Fruit fly (Drosophila melanogaster) whole organism, wandering third instar larva: ENCODE data around the gene Ostgamma.

ENCODE experiments used
- Abd-B ChIP-seq: fragments of >200 bp; optimal IDR thresholded peaks from 2 replicates; lab custom pipeline; 2017; ENCODE audit warnings: missing biosample characterization, missing genetic modification characterization
- CG9705 ChIP-seq: fragments of 200-800 bp; sonication (Bioruptor generic); optimal IDR thresholded peaks from 2 replicates; lab custom pipeline; 2018; ENCODE audit warnings: missing biosample characterization, mild to moderate bottlenecking, missing genetic modification characterization
- CrebA ChIP-seq: fragments of 200-800 bp; sonication (Bioruptor generic); optimal IDR thresholded peaks from 2 replicates; lab custom pipeline; 2016; ENCODE audit warnings: missing biosample characterization, mild to moderate bottlenecking, missing genetic modification characterization, borderline replicate concordance
- Dif ChIP-seq: fragments of 200-275, 200-300 bp; sonication (Bioruptor generic); optimal IDR thresholded peaks from 2 replicates; lab custom pipeline; 2018; ENCODE audit warnings: missing biosample characterization, missing genetic modification characterization; ENCODE audit not compliant: partially characterized antibody
- GATAd ChIP-seq: sonication (Bioruptor generic); optimal IDR thresholded peaks from 2 replicates; lab custom pipeline; 2016; ENCODE audit warnings: missing biosample characterization, missing genetic modification characterization
- Hnf4 ChIP-seq: fragments of 200-800 bp; sonication (Bioruptor generic); optimal IDR thresholded peaks from 2 replicates; lab custom pipeline; 2016; ENCODE audit warnings: missing biosample characterization, mild to moderate bottlenecking, missing genetic modification characterization
- Hr78 ChIP-seq: fragments of >200 bp; optimal IDR thresholded peaks from 2 replicates; lab custom pipeline; 2017; ENCODE audit warnings: missing biosample characterization, missing genetic modification characterization
- Hr83 ChIP-seq: fragments of 200-300 bp; sonication (Bioruptor generic); optimal IDR thresholded peaks from 2 replicates; lab custom pipeline; 2016; ENCODE audit warnings: missing biosample characterization, mild to moderate bottlenecking, missing genetic modification characterization, moderate library complexity; ENCODE audit not compliant: poor library complexity, severe bottlenecking
- Jra ChIP-seq: sonication (Bioruptor generic); optimal IDR thresholded peaks from 2 replicates; lab custom pipeline; 2016; ENCODE audit warnings: missing biosample characterization, missing genetic modification characterization
- Mio ChIP-seq: sonication (Bioruptor generic); optimal IDR thresholded peaks from 2 replicates; lab custom pipeline; 2016; ENCODE audit warnings: missing biosample characterization, missing genetic modification characterization
- Myc ChIP-seq: fragments of >200 bp; optimal IDR thresholded peaks from 2 replicates; lab custom pipeline; 2017
- N ChIP-seq: fragments of >200 bp; optimal IDR thresholded peaks from 2 replicates; lab custom pipeline; 2018; ENCODE audit warnings: missing biosample characterization, missing external identifiers, missing genetic modification characterization
- OdsH ChIP-seq: fragments of 200-800 bp; sonication (Bioruptor generic); optimal IDR thresholded peaks from 2 replicates; lab custom pipeline; 2016; ENCODE audit warnings: missing biosample characterization, mild to moderate bottlenecking, missing genetic modification characterization
- Rel ChIP-seq, 2 experiments: fragments of 200-800 bp; sonication (Bioruptor generic) in 1 of 2; optimal IDR thresholded peaks; 2 replicates in 1 of 2; 3 replicates in 1 of 2; lab custom pipeline; 2016 to 2019; ENCODE audit warnings: mild to moderate bottlenecking in 2 of 2, missing biosample characterization in 2 of 2, missing genetic modification characterization in 2 of 2, moderate library complexity in 1 of 2
- Sp1 ChIP-seq: fragments of 200-800 bp; sonication (Bioruptor generic); optimal IDR thresholded peaks from 3 replicates; lab custom pipeline; 2019; ENCODE audit warnings: missing biosample characterization, mild to moderate bottlenecking, missing genetic modification characterization, moderate library complexity
- Vsx2 ChIP-seq: fragments of 200-300, 225-300 bp; sonication (Bioruptor generic); optimal IDR thresholded peaks from 2 replicates; lab custom pipeline; 2018; ENCODE audit warnings: missing biosample characterization, missing genetic modification characterization; ENCODE audit not compliant: partially characterized antibody
- br ChIP-seq: fragments of 200-800 bp; sonication (Bioruptor generic); optimal IDR thresholded peaks from 2 replicates; lab custom pipeline; 2016; ENCODE audit warnings: missing biosample characterization, missing genetic modification characterization
- brk ChIP-seq: fragments of 200-800 bp; sonication (Bioruptor generic); optimal IDR thresholded peaks from 2 replicates; lab custom pipeline; 2016; ENCODE audit warnings: missing biosample characterization, mild to moderate bottlenecking, missing genetic modification characterization
- dl ChIP-seq, 2 experiments: fragments of 175-275, 200-275 bp in 1 of 2; fragments of 200-275 bp in 1 of 2; sonication (Bioruptor generic); optimal IDR thresholded peaks; lab custom pipeline; 2018; ENCODE audit warnings: mild to moderate bottlenecking in 2 of 2, missing biosample characterization in 2 of 2, missing genetic modification characterization in 2 of 2, moderate library complexity in 2 of 2; ENCODE audit not compliant: partially characterized antibody in 2 of 2, insufficient read depth in 1 of 2
- dmrt93B ChIP-seq: fragments of 200-800 bp; sonication (Bioruptor generic); optimal IDR thresholded peaks from 2 replicates; lab custom pipeline; 2018; ENCODE audit warnings: missing biosample characterization, mild to moderate bottlenecking, missing genetic modification characterization
- dsf ChIP-seq: sonication (Bioruptor generic); optimal IDR thresholded peaks from 2 replicates; lab custom pipeline; 2016; ENCODE audit warnings: missing biosample characterization, missing genetic modification characterization, borderline replicate concordance
- ey ChIP-seq: fragments of 200-800 bp; sonication (Bioruptor generic); optimal IDR thresholded peaks from 2 replicates; lab custom pipeline; 2016; ENCODE audit warnings: missing biosample characterization, missing genetic modification characterization
- foxo ChIP-seq, 2 experiments: fragments of 200-800 bp; sonication (Bioruptor generic); optimal IDR thresholded peaks; 2 replicates in 1 of 2; 3 replicates in 1 of 2; lab custom pipeline; 2016 to 2017; ENCODE audit warnings: missing biosample characterization in 2 of 2, missing genetic modification characterization in 2 of 2
- fru ChIP-seq: fragments of 200-800 bp; sonication (Bioruptor generic); optimal IDR thresholded peaks from 3 replicates; lab custom pipeline; 2016; ENCODE audit warnings: missing biosample characterization, mild to moderate bottlenecking, missing genetic modification characterization
- h ChIP-seq: fragments of 200-800 bp; sonication (Bioruptor generic); optimal IDR thresholded peaks from 3 replicates; lab custom pipeline; 2016; ENCODE audit warnings: missing biosample characterization, mild to moderate bottlenecking, missing genetic modification characterization
- jim ChIP-seq: fragments of 175-275, 200-325 bp; sonication (Bioruptor generic); optimal IDR thresholded peaks from 2 replicates; lab custom pipeline; 2016; ENCODE audit warnings: missing biosample characterization, mild to moderate bottlenecking, missing genetic modification characterization
- lola ChIP-seq: fragments of >200 bp; optimal IDR thresholded peaks from 2 replicates; lab custom pipeline; 2017; ENCODE audit warnings: missing biosample characterization, missing genetic modification characterization
- pan ChIP-seq: fragments of >200 bp; optimal IDR thresholded peaks from 2 replicates; lab custom pipeline; 2017
- psq ChIP-seq: fragments of 200-800 bp; sonication (Bioruptor generic); optimal IDR thresholded peaks from 3 replicates; lab custom pipeline; 2017; ENCODE audit warnings: missing biosample characterization, mild to moderate bottlenecking, missing genetic modification characterization, moderate library complexity
- rgr ChIP-seq: fragments of 200-800 bp; sonication (Bioruptor generic); optimal IDR thresholded peaks from 3 replicates; lab custom pipeline; 2016; ENCODE audit warnings: missing biosample characterization, mild to moderate bottlenecking, missing genetic modification characterization
- sage ChIP-seq: fragments of 200-800 bp; sonication (Bioruptor generic); optimal IDR thresholded peaks from 2 replicates; lab custom pipeline; 2016; ENCODE audit warnings: missing biosample characterization, mild to moderate bottlenecking, missing genetic modification characterization
- sv ChIP-seq: fragments of 200-800 bp; sonication (Bioruptor generic); optimal IDR thresholded peaks from 3 replicates; lab custom pipeline; 2016; ENCODE audit warnings: missing biosample characterization, missing genetic modification characterization
- tai ChIP-seq: sonication (Bioruptor generic); optimal IDR thresholded peaks from 2 replicates; lab custom pipeline; 2016; ENCODE audit warnings: missing biosample characterization, missing genetic modification characterization
- usp ChIP-seq: fragments of >200 bp; optimal IDR thresholded peaks from 2 replicates; lab custom pipeline; 2017; ENCODE audit warnings: missing biosample characterization, missing genetic modification characterization
- woc ChIP-seq: sonication (Bioruptor generic); optimal IDR thresholded peaks from 2 replicates; lab custom pipeline; 2016; ENCODE audit warnings: missing biosample characterization, mild to moderate bottlenecking, missing genetic modification characterization

Gene Ostgamma

DNA sequence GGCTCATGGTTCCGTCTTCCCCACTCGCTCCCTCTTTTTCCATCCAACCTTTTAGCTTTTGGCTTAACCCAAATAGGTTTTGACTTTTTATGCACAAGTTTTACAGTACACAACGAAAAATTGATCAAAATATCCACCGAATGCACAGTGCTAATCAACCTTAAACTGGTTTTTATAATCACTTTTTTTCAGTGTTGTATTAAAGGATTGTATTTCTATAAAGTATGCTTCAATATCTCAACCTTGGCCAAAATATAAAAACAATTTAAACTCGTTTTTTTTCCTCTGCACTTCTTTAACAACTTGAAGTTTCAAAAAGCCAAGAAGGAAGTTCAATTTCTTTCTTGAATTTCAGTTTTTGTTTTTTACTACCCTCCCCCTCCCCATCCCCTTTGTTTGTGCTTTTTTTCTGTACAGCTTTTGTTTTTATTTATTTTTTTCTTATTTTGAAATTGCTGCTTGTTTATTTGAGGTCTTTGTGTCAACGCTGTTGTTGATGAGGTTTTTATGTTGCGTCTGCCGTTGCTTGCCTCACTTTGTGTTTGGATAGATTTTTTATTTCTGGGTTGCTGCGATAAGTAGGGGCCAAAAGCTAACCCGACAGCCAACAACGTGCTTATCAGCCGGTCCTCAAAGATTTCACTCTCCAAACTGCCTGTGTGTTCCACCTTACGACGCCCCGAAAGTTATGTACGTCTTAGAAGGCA lies 22.9 kb downstream of the Ostgamma start:
- no peak for TF ChIP-seq Vsx2 (GFP tag; lab: Kevin White, UChicago)
- TF ChIP-seq woc (GFP tag; lab: Kevin White, UChicago) = no peak
- no peak for TF ChIP-seq lola (GFP tag; lab: Kevin White, UChicago)
- peak; percentile 7 for TF ChIP-seq h (GFP tag; lab: Kevin White, UChicago)
- TF ChIP-seq dl (GFP tag; optimal IDR thresholded peaks at IDR 0.05; lab: Kevin White, UChicago; ENCODE audit: insufficient read depth in 1 of 2, partially characterized antibody in 2 of 2) = no peak
- no peak for TF ChIP-seq brk (GFP tag; lab: Kevin White, UChicago)
- no peak for TF ChIP-seq OdsH (GFP tag; lab: Kevin White, UChicago)
- TF ChIP-seq fru (GFP tag; lab: Kevin White, UChicago) = no peak
- peak in 1 of 2 experiments; percentile 3 for TF ChIP-seq foxo (GFP tag; optimal IDR thresholded peaks at IDR 0.05; lab: Kevin White, UChicago)
- no peak for TF ChIP-seq dsf (GFP tag; lab: Kevin White, UChicago)
- no peak for TF ChIP-seq pan (lab: Kevin White, UChicago)
- no peak for TF ChIP-seq br (GFP tag; lab: Kevin White, UChicago)
- no peak for TF ChIP-seq GATAd (GFP tag; lab: Kevin White, UChicago)
- no peak for TF ChIP-seq Rel (GFP tag; optimal IDR thresholded peaks at IDR 0.05; lab: Kevin White, UChicago)
- TF ChIP-seq Rel (tag; optimal IDR thresholded peaks at IDR 0.05; lab: Kevin White, UChicago) = no peak
- no peak for TF ChIP-seq dmrt93B (GFP tag; lab: Kevin White, UChicago)
- no peak for TF ChIP-seq Hr83 (GFP tag; lab: Kevin White, UChicago)

dm6 chr2L:8281872-8282271 lies 26.1 kb downstream of the Ostgamma start:
- no peak for TF ChIP-seq Hnf4 (GFP tag; lab: Kevin White, UChicago)
- TF ChIP-seq dl (GFP tag; optimal IDR thresholded peaks at IDR 0.05; lab: Kevin White, UChicago; ENCODE audit: insufficient read depth in 1 of 2, partially characterized antibody in 2 of 2) = no peak
- no peak for TF ChIP-seq dmrt93B (GFP tag; lab: Kevin White, UChicago)
- TF ChIP-seq N (GFP tag; lab: Kevin White, UChicago) = no peak
- TF ChIP-seq Mio (GFP tag; lab: Kevin White, UChicago) = no peak
- TF ChIP-seq, all 38 proteins: peak for 0

dm6 chr2L:8280225-8280624 lies 27.8 kb downstream of the Ostgamma start:
- no peak for TF ChIP-seq OdsH (GFP tag; lab: Kevin White, UChicago)
- TF ChIP-seq Dif (GFP tag; lab: Kevin White, UChicago) = peak; percentile 57
- no peak for TF ChIP-seq CG9705 (GFP tag; lab: Kevin White, UChicago)
- peak; percentile 50 for TF ChIP-seq Vsx2 (GFP tag; lab: Kevin White, UChicago)
- peak; percentile 23 for TF ChIP-seq CrebA (GFP tag; lab: Kevin White, UChicago)

- TF ChIP-seq N (GFP tag; lab: Kevin White, UChicago) = no peak
- peak; percentile 95 for TF ChIP-seq brk (GFP tag; lab: Kevin White, UChicago)
- TF ChIP-seq Abd-B (GFP tag; lab: Kevin White, UChicago) = no peak
- no peak for TF ChIP-seq lola (GFP tag; lab: Kevin White, UChicago)
- TF ChIP-seq fru (GFP tag; lab: Kevin White, UChicago) = peak; percentile 97
- TF ChIP-seq Vsx2 (GFP tag; lab: Kevin White, UChicago) = peak; percentile 68
- TF ChIP-seq sage (GFP tag; lab: Kevin White, UChicago) = peak; percentile 95
- TF ChIP-seq h (GFP tag; lab: Kevin White, UChicago) = peak; percentile 98
- TF ChIP-seq usp (GFP tag; lab: Kevin White, UChicago) = no peak
- TF ChIP-seq CrebA (GFP tag; lab: Kevin White, UChicago) = peak; percentile 70
- peak; percentile 97 for TF ChIP-seq rgr (GFP tag; lab: Kevin White, UChicago)
- TF ChIP-seq dsf (GFP tag; lab: Kevin White, UChicago) = peak; percentile 75
- peak; percentile 93 for TF ChIP-seq Rel (GFP tag; optimal IDR thresholded peaks at IDR 0.05; lab: Kevin White, UChicago)
- peak; percentile 71 for TF ChIP-seq Rel (tag; optimal IDR thresholded peaks at IDR 0.05; lab: Kevin White, UChicago)
- no peak for TF ChIP-seq jim (GFP tag; lab: Kevin White, UChicago)
- TF ChIP-seq Mio (GFP tag; lab: Kevin White, UChicago) = peak; percentile 64
- TF ChIP-seq ey (GFP tag; lab: Kevin White, UChicago) = peak; percentile 97
- TF ChIP-seq psq (GFP tag; lab: Kevin White, UChicago) = peak; percentile 95
- peak; percentile 96 for TF ChIP-seq Sp1
- TF ChIP-seq Hr78 (GFP tag; lab: Kevin White, UChicago) = no peak
- peak; percentile 34 for TF ChIP-seq GATAd (GFP tag; lab: Kevin White, UChicago)
- peak; percentile 6 for TF ChIP-seq Hr83 (GFP tag; lab: Kevin White, UChicago)
- TF ChIP-seq Dif (GFP tag; lab: Kevin White, UChicago) = no peak
- peak; percentile 96 for TF ChIP-seq Hnf4 (GFP tag; lab: Kevin White, UChicago)
- TF ChIP-seq Myc = no peak
- TF ChIP-seq CG9705 (GFP tag; lab: Kevin White, UChicago) = peak; percentile 82
- TF ChIP-seq Jra (GFP tag; lab: Kevin White, UChicago) = peak; percentile 92
- TF ChIP-seq pan (lab: Kevin White, UChicago) = no peak
- TF ChIP-seq sv = peak; percentile 45
- TF ChIP-seq br (GFP tag; lab: Kevin White, UChicago) = peak; percentile 97
- peak; percentile 96 for TF ChIP-seq woc (GFP tag; lab: Kevin White, UChicago)
- TF ChIP-seq dl (GFP tag; optimal IDR thresholded peaks at IDR 0.05; lab: Kevin White, UChicago; ENCODE audit: insufficient read depth in 1 of 2, partially characterized antibody in 2 of 2) = no peak
- TF ChIP-seq tai (GFP tag; lab: Kevin White, UChicago) = peak; percentile 92
- peak; percentile 97 for TF ChIP-seq OdsH (GFP tag; lab: Kevin White, UChicago)
- peak; percentile 89 to 97 for TF ChIP-seq foxo (GFP tag; optimal IDR thresholded peaks at IDR 0.05; lab: Kevin White, UChicago)
Observed at dm6 chr2L:8279400-8280065, 28.5 kb downstream of the Ostgamma start.
